Fruit fly (Drosophila melanogaster) whole organism, wandering third instar larva: ENCODE measurements around the gene snRNP-U1-70K.

Experiments
- Abd-B ChIP-seq: fragments of >200 bp; optimal IDR thresholded peaks from 2 replicates; lab custom pipeline; 2017; ENCODE audit warnings: missing biosample characterization, missing genetic modification characterization
- CG9705 ChIP-seq: fragments of 200-800 bp; sonication (Bioruptor generic); optimal IDR thresholded peaks from 2 replicates; lab custom pipeline; 2018; ENCODE audit warnings: missing biosample characterization, mild to moderate bottlenecking, missing genetic modification characterization
- CrebA ChIP-seq: fragments of 200-800 bp; sonication (Bioruptor generic); optimal IDR thresholded peaks from 2 replicates; lab custom pipeline; 2016; ENCODE audit warnings: missing biosample characterization, mild to moderate bottlenecking, missing genetic modification characterization, borderline replicate concordance
- Dfd ChIP-seq: fragments of >200 bp; optimal IDR thresholded peaks from 2 replicates; lab custom pipeline; 2017; ENCODE audit warnings: missing biosample characterization, missing genetic modification characterization
- Dif ChIP-seq: fragments of 200-275, 200-300 bp; sonication (Bioruptor generic); optimal IDR thresholded peaks from 2 replicates; lab custom pipeline; 2018; ENCODE audit warnings: missing biosample characterization, missing genetic modification characterization; ENCODE audit not compliant: partially characterized antibody
- HLH106 ChIP-seq: fragments of 200-800 bp; optimal IDR thresholded peaks from 3 replicates; lab custom pipeline; 2019; ENCODE audit warnings: missing biosample characterization, mild to moderate bottlenecking, missing genetic modification characterization, moderate library complexity
- Hr78 ChIP-seq: fragments of >200 bp; optimal IDR thresholded peaks from 2 replicates; lab custom pipeline; 2017; ENCODE audit warnings: missing biosample characterization, missing genetic modification characterization
- Jra ChIP-seq: sonication (Bioruptor generic); optimal IDR thresholded peaks from 2 replicates; lab custom pipeline; 2016; ENCODE audit warnings: missing biosample characterization, missing genetic modification characterization
- Mio ChIP-seq: sonication (Bioruptor generic); optimal IDR thresholded peaks from 2 replicates; lab custom pipeline; 2016; ENCODE audit warnings: missing biosample characterization, missing genetic modification characterization
- Myc ChIP-seq: fragments of >200 bp; optimal IDR thresholded peaks from 2 replicates; lab custom pipeline; 2017
- N ChIP-seq: fragments of >200 bp; optimal IDR thresholded peaks from 2 replicates; lab custom pipeline; 2018; ENCODE audit warnings: missing biosample characterization, missing external identifiers, missing genetic modification characterization
- OdsH ChIP-seq: fragments of 200-800 bp; sonication (Bioruptor generic); optimal IDR thresholded peaks from 2 replicates; lab custom pipeline; 2016; ENCODE audit warnings: missing biosample characterization, mild to moderate bottlenecking, missing genetic modification characterization
- Rel ChIP-seq, 2 experiments: fragments of 200-800 bp; sonication (Bioruptor generic) in 1 of 2; optimal IDR thresholded peaks; 2 replicates in 1 of 2; 3 replicates in 1 of 2; lab custom pipeline; 2016 to 2019; ENCODE audit warnings: mild to moderate bottlenecking in 2 of 2, missing biosample characterization in 2 of 2, missing genetic modification characterization in 2 of 2, moderate library complexity in 1 of 2
- Sp1 ChIP-seq: fragments of 200-800 bp; sonication (Bioruptor generic); optimal IDR thresholded peaks from 3 replicates; lab custom pipeline; 2019; ENCODE audit warnings: missing biosample characterization, mild to moderate bottlenecking, missing genetic modification characterization, moderate library complexity
- Vsx2 ChIP-seq: fragments of 200-300, 225-300 bp; sonication (Bioruptor generic); optimal IDR thresholded peaks from 2 replicates; lab custom pipeline; 2018; ENCODE audit warnings: missing biosample characterization, missing genetic modification characterization; ENCODE audit not compliant: partially characterized antibody
- br ChIP-seq: fragments of 200-800 bp; sonication (Bioruptor generic); optimal IDR thresholded peaks from 2 replicates; lab custom pipeline; 2016; ENCODE audit warnings: missing biosample characterization, missing genetic modification characterization
- brk ChIP-seq: fragments of 200-800 bp; sonication (Bioruptor generic); optimal IDR thresholded peaks from 2 replicates; lab custom pipeline; 2016; ENCODE audit warnings: missing biosample characterization, mild to moderate bottlenecking, missing genetic modification characterization
- dl ChIP-seq, 2 experiments: fragments of 175-275, 200-275 bp in 1 of 2; fragments of 200-275 bp in 1 of 2; sonication (Bioruptor generic); optimal IDR thresholded peaks; lab custom pipeline; 2018; ENCODE audit warnings: mild to moderate bottlenecking in 2 of 2, missing biosample characterization in 2 of 2, missing genetic modification characterization in 2 of 2, moderate library complexity in 2 of 2; ENCODE audit not compliant: partially characterized antibody in 2 of 2, insufficient read depth in 1 of 2
- dsf ChIP-seq: sonication (Bioruptor generic); optimal IDR thresholded peaks from 2 replicates; lab custom pipeline; 2016; ENCODE audit warnings: missing biosample characterization, missing genetic modification characterization, borderline replicate concordance
- ey ChIP-seq: fragments of 200-800 bp; sonication (Bioruptor generic); optimal IDR thresholded peaks from 2 replicates; lab custom pipeline; 2016; ENCODE audit warnings: missing biosample characterization, missing genetic modification characterization
- foxo ChIP-seq, 2 experiments: fragments of 200-800 bp; sonication (Bioruptor generic); optimal IDR thresholded peaks; 2 replicates in 1 of 2; 3 replicates in 1 of 2; lab custom pipeline; 2016 to 2017; ENCODE audit warnings: missing biosample characterization in 2 of 2, missing genetic modification characterization in 2 of 2
- fru ChIP-seq: fragments of 200-800 bp; sonication (Bioruptor generic); optimal IDR thresholded peaks from 3 replicates; lab custom pipeline; 2016; ENCODE audit warnings: missing biosample characterization, mild to moderate bottlenecking, missing genetic modification characterization
- h ChIP-seq: fragments of 200-800 bp; sonication (Bioruptor generic); optimal IDR thresholded peaks from 3 replicates; lab custom pipeline; 2016; ENCODE audit warnings: missing biosample characterization, mild to moderate bottlenecking, missing genetic modification characterization
- jim ChIP-seq: fragments of 175-275, 200-325 bp; sonication (Bioruptor generic); optimal IDR thresholded peaks from 2 replicates; lab custom pipeline; 2016; ENCODE audit warnings: missing biosample characterization, mild to moderate bottlenecking, missing genetic modification characterization
- pan ChIP-seq: fragments of >200 bp; optimal IDR thresholded peaks from 2 replicates; lab custom pipeline; 2017
- psq ChIP-seq: fragments of 200-800 bp; sonication (Bioruptor generic); optimal IDR thresholded peaks from 3 replicates; lab custom pipeline; 2017; ENCODE audit warnings: missing biosample characterization, mild to moderate bottlenecking, missing genetic modification characterization, moderate library complexity
- rgr ChIP-seq: fragments of 200-800 bp; sonication (Bioruptor generic); optimal IDR thresholded peaks from 3 replicates; lab custom pipeline; 2016; ENCODE audit warnings: missing biosample characterization, mild to moderate bottlenecking, missing genetic modification characterization
- sv ChIP-seq: fragments of 200-800 bp; sonication (Bioruptor generic); optimal IDR thresholded peaks from 3 replicates; lab custom pipeline; 2016; ENCODE audit warnings: missing biosample characterization, missing genetic modification characterization
- tai ChIP-seq: sonication (Bioruptor generic); optimal IDR thresholded peaks from 2 replicates; lab custom pipeline; 2016; ENCODE audit warnings: missing biosample characterization, missing genetic modification characterization
- woc ChIP-seq: sonication (Bioruptor generic); optimal IDR thresholded peaks from 2 replicates; lab custom pipeline; 2016; ENCODE audit warnings: missing biosample characterization, mild to moderate bottlenecking, missing genetic modification characterization

snRNP-U1-70K gene

DNA sequence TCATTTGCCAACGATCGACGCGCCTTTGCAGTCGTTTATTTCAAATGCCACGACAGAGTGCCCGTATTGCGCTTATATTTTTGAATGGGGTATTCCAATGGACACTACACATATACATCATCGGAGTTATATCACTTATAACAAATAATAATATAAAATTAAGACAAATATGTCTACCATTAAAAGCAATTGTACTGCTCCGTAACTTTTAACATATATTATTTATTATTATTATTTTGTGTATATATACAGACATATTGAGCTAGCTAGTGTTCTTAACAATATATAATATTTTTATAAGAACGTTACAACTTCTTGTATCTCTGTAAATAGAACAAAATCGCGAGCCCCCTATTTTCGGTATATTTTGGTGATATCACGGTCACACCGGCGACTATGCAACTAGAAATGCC is 7.5 kb downstream of the snRNP-U1-70K start, which contains the start of the genes sip2 and Coprox:
sip2 (minus strand) TSS at position 53 of the 413 bp plus-strand sequence.
Coprox (plus strand) TSS at position 400 of the 413 bp plus-strand sequence.
- TF ChIP-seq sv (GFP tag; lab: Kevin White, UChicago), result no peak
- TF ChIP-seq HLH106 (tag; lab: Kevin White, UChicago), result peak; percentile 77
- peak; percentile 40 for TF ChIP-seq CG9705 (GFP tag; lab: Kevin White, UChicago)
- TF ChIP-seq Abd-B, result no peak
- no peak for TF ChIP-seq Hr78 (GFP tag; lab: Kevin White, UChicago)
- TF ChIP-seq OdsH, result peak; percentile 66
- TF ChIP-seq Myc, result peak; percentile 26
- peak; percentile 57 for TF ChIP-seq rgr (GFP tag; lab: Kevin White, UChicago)
- no peak for TF ChIP-seq Rel (GFP tag; optimal IDR thresholded peaks at IDR 0.05; lab: Kevin White, UChicago)
- peak; percentile 47 for TF ChIP-seq Rel (tag; optimal IDR thresholded peaks at IDR 0.05; lab: Kevin White, UChicago)
- TF ChIP-seq Mio, result no peak
- TF ChIP-seq Sp1 (GFP tag; lab: Kevin White, UChicago), result peak; percentile 75
- peak; percentile 47 for TF ChIP-seq psq
- no peak for TF ChIP-seq Vsx2
- no peak for TF ChIP-seq Dif
- TF ChIP-seq foxo (GFP tag; optimal IDR thresholded peaks at IDR 0.05; lab: Kevin White, UChicago), result peak in 1 of 2 experiments; percentile 46

DNA sequence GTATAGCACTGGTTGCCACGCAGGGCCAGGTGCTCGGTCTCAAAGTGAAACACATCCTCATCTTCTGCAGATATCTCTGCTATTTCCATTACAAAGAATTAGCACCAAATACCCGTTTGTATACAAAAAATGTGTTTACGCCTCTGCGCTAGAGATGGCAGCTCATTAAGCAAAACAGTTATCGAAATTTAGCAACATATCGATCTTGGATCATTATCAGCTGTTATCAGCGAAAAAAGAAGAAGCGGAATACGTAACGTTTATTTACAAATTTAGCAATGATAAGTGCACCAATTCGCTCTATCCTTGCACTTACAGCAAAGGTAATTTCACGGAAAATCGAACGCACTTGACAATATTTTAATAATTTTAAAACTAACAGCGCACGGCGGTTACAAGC is 11.4 kb downstream of the snRNP-U1-70K start, which contains the start of the genes Atac1 and Hmgcl:
Atac1 (minus strand) TSS at position 164 of the 400 bp plus-strand sequence.
Hmgcl (plus strand) TSS at position 213 of the 400 bp plus-strand sequence.
- TF ChIP-seq pan (lab: Kevin White, UChicago), result no peak
- no peak for TF ChIP-seq Dif
- no peak for TF ChIP-seq Dfd (GFP tag; lab: Kevin White, UChicago)
- TF ChIP-seq psq, result no peak
- no peak for TF ChIP-seq h (GFP tag; lab: Kevin White, UChicago)
- TF ChIP-seq br (GFP tag; lab: Kevin White, UChicago), result no peak
- TF ChIP-seq Rel (GFP tag; optimal IDR thresholded peaks at IDR 0.05; lab: Kevin White, UChicago), result no peak
- no peak for TF ChIP-seq Rel (tag; optimal IDR thresholded peaks at IDR 0.05; lab: Kevin White, UChicago)
- TF ChIP-seq HLH106 (tag; lab: Kevin White, UChicago), result no peak
- no peak for TF ChIP-seq woc (GFP tag; lab: Kevin White, UChicago)
- TF ChIP-seq Abd-B, result no peak
- no peak for TF ChIP-seq OdsH
- TF ChIP-seq fru, result no peak
- TF ChIP-seq dl (GFP tag; optimal IDR thresholded peaks at IDR 0.05; lab: Kevin White, UChicago; ENCODE audit: insufficient read depth in 1 of 2, partially characterized antibody in 2 of 2), result no peak
- TF ChIP-seq jim (GFP tag; lab: Kevin White, UChicago), result no peak
- TF ChIP-seq N (GFP tag; lab: Kevin White, UChicago), result no peak
- TF ChIP-seq dsf (GFP tag; lab: Kevin White, UChicago), result no peak
- TF ChIP-seq sv (GFP tag; lab: Kevin White, UChicago), result no peak
- TF ChIP-seq CrebA (GFP tag; lab: Kevin White, UChicago), result no peak
- TF ChIP-seq rgr (GFP tag; lab: Kevin White, UChicago), result no peak
- TF ChIP-seq brk, result no peak

DNA sequence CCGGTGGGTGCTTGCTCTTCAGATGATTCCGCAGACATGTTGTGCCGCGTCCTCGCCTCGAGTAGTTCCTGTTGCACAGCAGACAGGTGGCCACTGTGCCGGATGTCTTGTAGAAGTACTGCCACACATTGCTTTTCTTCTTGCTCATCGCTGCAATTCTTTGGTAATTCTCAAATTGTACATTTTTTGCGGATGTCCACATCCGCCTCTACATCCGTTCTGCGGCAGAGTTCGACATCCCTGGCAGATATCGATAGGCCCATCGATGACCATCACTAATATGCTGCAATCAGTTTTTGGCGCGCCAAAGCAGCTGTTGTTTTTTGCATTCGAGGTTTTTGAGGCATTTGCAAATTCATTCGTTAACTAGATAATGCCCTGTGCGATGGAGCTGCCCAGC is 14.8 kb downstream of the snRNP-U1-70K start, which contains the start of the genes CG13775 and CG3430:
CG13775 (minus strand) TSS at position 226 of the 400 bp plus-strand sequence.
CG3430 (plus strand) TSS at position 284 of the 400 bp plus-strand sequence.
- TF ChIP-seq HLH106 (tag; lab: Kevin White, UChicago) (peak; percentile 39), tai (no peak), psq (peak; percentile 0), Myc (peak; percentile 33), OdsH (peak; percentile 5)

DNA sequence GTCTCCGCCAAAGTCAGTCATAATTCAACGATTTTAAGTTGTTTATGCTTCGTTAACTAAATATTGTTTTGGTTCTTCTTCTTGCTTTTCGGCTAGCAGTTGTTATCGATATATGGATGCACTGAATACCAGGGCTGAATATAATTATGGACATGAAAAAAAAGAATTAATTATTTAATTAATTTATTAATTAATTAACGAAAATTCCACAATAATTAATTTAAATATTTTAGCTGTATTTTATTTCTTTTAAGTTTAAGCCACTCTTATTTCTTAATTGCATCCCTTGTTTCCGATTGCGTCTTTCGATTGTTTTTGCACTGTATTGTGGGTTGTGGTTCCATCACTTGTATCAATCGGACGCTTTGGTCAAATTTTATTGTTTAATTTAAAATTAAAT is 21.4 kb downstream of the snRNP-U1-70K start, which contains the start of the genes Gas41 and SA1:
Gas41 (minus strand) TSS at position 112 of the 400 bp plus-strand sequence.
SA1 (plus strand) TSS at position 326 of the 400 bp plus-strand sequence.
- TF ChIP-seq rgr (GFP tag; lab: Kevin White, UChicago), result no peak
- TF ChIP-seq CG9705 (GFP tag; lab: Kevin White, UChicago), result peak; percentile 64
- peak; percentile 62 for TF ChIP-seq br (GFP tag; lab: Kevin White, UChicago)
- peak; percentile 90 for TF ChIP-seq Sp1 (GFP tag; lab: Kevin White, UChicago)
- no peak for TF ChIP-seq fru
- TF ChIP-seq Jra (GFP tag; lab: Kevin White, UChicago), result no peak
- peak; percentile 44 for TF ChIP-seq psq
- no peak for TF ChIP-seq brk
- TF ChIP-seq dsf (GFP tag; lab: Kevin White, UChicago), result peak; percentile 78
- peak; percentile 44 for TF ChIP-seq sv (GFP tag; lab: Kevin White, UChicago)
- TF ChIP-seq HLH106 (tag; lab: Kevin White, UChicago), result peak; percentile 91
- no peak for TF ChIP-seq woc (GFP tag; lab: Kevin White, UChicago)
- TF ChIP-seq Myc, result no peak
- peak; percentile 88 for TF ChIP-seq OdsH
- TF ChIP-seq ey (GFP tag; lab: Kevin White, UChicago), result peak; percentile 76
